Worm (Caenorhabditis elegans) whole organism, L1 larva: ENCODE results near the gene B0361.9.

Experiments
- C04F5.9 ChIP-seq: sonication (generic microtip); optimal IDR thresholded peaks from 2 replicates; lab custom pipeline; 2016; ENCODE audit warnings: missing genetic modification characterization, missing compliant biosample characterization
- C16A3.4 ChIP-seq: fragments of 150-350 bp; optimal IDR thresholded peaks from 2 replicates; lab custom pipeline; 2014; ENCODE audit warnings: missing biosample characterization, missing genetic modification characterization
- alr-1 ChIP-seq: fragments of 200-800 bp; sonication (Bioruptor generic); optimal IDR thresholded peaks from 2 replicates; lab custom pipeline; 2018; ENCODE audit warnings: borderline replicate concordance, mild to moderate bottlenecking, missing genetic modification characterization, missing compliant biosample characterization
- aly-2 ChIP-seq: fragments of 150-350 bp; optimal IDR thresholded peaks from 2 replicates; lab custom pipeline; 2014; ENCODE audit warnings: missing biosample characterization, missing genetic modification characterization
- blmp-1 ChIP-seq: fragments of 150-350 bp; optimal IDR thresholded peaks from 2 replicates; lab custom pipeline; 2014; ENCODE audit warnings: missing biosample characterization, missing genetic modification characterization
- ceh-88 ChIP-seq: fragments of 200-800 bp; sonication (Bioruptor generic); IDR thresholded peaks from 2 replicates; pipeline ENCODE4 v1.3.6; 2022; ENCODE audit warnings: missing genetic modification characterization, missing compliant biosample characterization
- ces-1 ChIP-seq: fragments of 150-350 bp; optimal IDR thresholded peaks from 2 replicates; lab custom pipeline; 2014; ENCODE audit warnings: missing biosample characterization, missing genetic modification reagents, missing genetic modification characterization
- dpl-1 ChIP-seq, 3 experiments: fragments of 150-350 bp in 2 of 3; sonication (generic microtip) in 1 of 3; optimal IDR thresholded peaks; 2 replicates each; lab custom pipeline; 2014 to 2017; ENCODE audit warnings: missing biosample characterization in 3 of 3, missing genetic modification characterization in 3 of 3, missing genetic modification reagents in 3 of 3
- dsc-1 ChIP-seq: sonication (generic microtip); optimal IDR thresholded peaks from 2 replicates; lab custom pipeline; 2016; ENCODE audit warnings: mild to moderate bottlenecking, missing genetic modification characterization, missing compliant biosample characterization
- efl-1 ChIP-seq, 4 experiments: fragments of 150-350 bp; optimal IDR thresholded peaks in 3 of 4; peaks in 1 of 4; 1 replicate in 1 of 4; 2 replicates in 3 of 4; lab custom pipeline; 2014; ENCODE audit warnings: missing biosample characterization in 2 of 4, missing genetic modification characterization in 2 of 4, missing genetic modification reagents in 2 of 4
- efl-3 ChIP-seq: fragments of 200-800 bp; sonication (Bioruptor generic); optimal IDR thresholded peaks from 2 replicates; lab custom pipeline; 2018; ENCODE audit warnings: mild to moderate bottlenecking, missing genetic modification characterization, missing compliant biosample characterization
- egl-13 ChIP-seq: sonication (generic microtip); optimal IDR thresholded peaks from 2 replicates; lab custom pipeline; 2016; ENCODE audit warnings: missing genotype, missing genetic modification reagents, missing genetic modification characterization, missing compliant biosample characterization
- elt-2 ChIP-seq: sonication (generic microtip); optimal IDR thresholded peaks from 2 replicates; lab custom pipeline; 2016; ENCODE audit warnings: missing genetic modification characterization, mild to moderate bottlenecking, inconsistent platforms, missing compliant biosample characterization, missing genetic modification reagents
- ets-5 ChIP-seq: fragments of 200-800 bp; sonication (Bioruptor generic); IDR thresholded peaks from 2 replicates; pipeline ENCODE4 v1.3.6; 2022; ENCODE audit warnings: missing genetic modification characterization, missing compliant biosample characterization
- fkh-10 ChIP-seq: sonication (generic microtip); optimal IDR thresholded peaks from 2 replicates; lab custom pipeline; 2017; ENCODE audit warnings: missing biosample characterization, missing genetic modification reagents, missing genetic modification characterization
- fkh-4 ChIP-seq: sonication (generic microtip); optimal IDR thresholded peaks from 2 replicates; lab custom pipeline; 2016; ENCODE audit warnings: missing compliant biosample characterization, missing genetic modification characterization, borderline replicate concordance
- grh-1 ChIP-seq: fragments of 200-800 bp; sonication (Bioruptor generic); IDR thresholded peaks from 2 replicates; pipeline ENCODE4 v1.3.6; 2022; ENCODE audit warnings: missing genetic modification reagents, missing genetic modification characterization, missing compliant biosample characterization
- hpl-2 ChIP-seq: fragments of 150-350 bp; optimal IDR thresholded peaks from 2 replicates; lab custom pipeline; 2014; ENCODE audit warnings: missing biosample characterization, missing genetic modification reagents, missing genetic modification characterization
- isw-1 ChIP-seq: fragments of 200-800 bp; sonication (Bioruptor generic); IDR thresholded peaks from 2 replicates; pipeline ENCODE4 v1.3.6; 2022; ENCODE audit warnings: missing genetic modification characterization, missing compliant biosample characterization
- lin-14 ChIP-seq: fragments of 200-800 bp; sonication (Bioruptor generic); optimal IDR thresholded peaks from 2 replicates; lab custom pipeline; 2018; ENCODE audit warnings: mild to moderate bottlenecking, missing genetic modification characterization, moderate library complexity, missing compliant biosample characterization
- lin-15B ChIP-seq: fragments of 150-350 bp; sonication (generic microtip); optimal IDR thresholded peaks from 3 replicates; lab custom pipeline; 2014; ENCODE audit warnings: missing biosample characterization, missing genetic modification characterization
- lin-35 ChIP-seq, 2 experiments: fragments of 150-350 bp; optimal IDR thresholded peaks; 2 replicates each; lab custom pipeline; 2014; ENCODE audit warnings: missing biosample characterization in 2 of 2, missing genetic modification characterization in 2 of 2, missing genetic modification reagents in 2 of 2
- lir-3 ChIP-seq: sonication (generic microtip); optimal IDR thresholded peaks from 2 replicates; lab custom pipeline; 2016; ENCODE audit warnings: mild to moderate bottlenecking, missing genetic modification characterization, moderate library complexity, missing compliant biosample characterization; ENCODE audit not compliant: poor library complexity
- lsy-2 ChIP-seq, 2 experiments: fragments of 150-350 bp; optimal IDR thresholded peaks; 2 replicates each; lab custom pipeline; 2014; ENCODE audit warnings: missing biosample characterization in 2 of 2, missing genetic modification characterization in 2 of 2
- mep-1 ChIP-seq: fragments of 150-350 bp; optimal IDR thresholded peaks from 2 replicates; lab custom pipeline; 2014; ENCODE audit warnings: missing biosample characterization, missing genetic modification characterization
- nhr-11 ChIP-seq: fragments of 150-350 bp; optimal IDR thresholded peaks from 2 replicates; lab custom pipeline; 2014; ENCODE audit warnings: missing biosample characterization, missing genetic modification characterization
- nhr-12 ChIP-seq: sonication (generic microtip); optimal IDR thresholded peaks from 2 replicates; lab custom pipeline; 2017; ENCODE audit warnings: missing biosample characterization, missing genetic modification characterization
- nhr-19 ChIP-seq: fragments of 200-800 bp; sonication (Bioruptor generic); conservative IDR thresholded peaks from 2 replicates; pipeline ENCODE4 v1.3.6; 2022; ENCODE audit warnings: missing genetic modification characterization, missing compliant biosample characterization
- nhr-28 ChIP-seq: fragments of 150-350 bp; optimal IDR thresholded peaks from 2 replicates; lab custom pipeline; 2014; ENCODE audit warnings: missing biosample characterization, missing genetic modification characterization
- nhr-71 ChIP-seq: sonication (generic microtip); optimal IDR thresholded peaks from 2 replicates; lab custom pipeline; 2016; ENCODE audit warnings: mild to moderate bottlenecking, missing genetic modification characterization, moderate library complexity, missing compliant biosample characterization
- nhr-77 ChIP-seq: fragments of 150-350 bp; optimal IDR thresholded peaks from 2 replicates; lab custom pipeline; 2014; ENCODE audit warnings: missing biosample characterization, missing genetic modification characterization
- nhr-85 ChIP-seq: sonication (generic microtip); peaks from one replicate; lab custom pipeline; 2016; ENCODE audit warnings: missing genetic modification characterization, inconsistent platforms, missing compliant biosample characterization
- rnt-1 ChIP-seq: sonication (generic microtip); optimal IDR thresholded peaks from 2 replicates; lab custom pipeline; 2016; ENCODE audit warnings: mild to moderate bottlenecking, missing genetic modification characterization, moderate library complexity, missing compliant biosample characterization
- skn-1 ChIP-seq: fragments of 150-350 bp; optimal IDR thresholded peaks from 2 replicates; lab custom pipeline; 2014; ENCODE audit warnings: missing biosample characterization, missing genetic modification characterization
- snu-23 ChIP-seq: sonication (generic microtip); optimal IDR thresholded peaks from 2 replicates; lab custom pipeline; 2016; ENCODE audit warnings: missing genetic modification characterization, missing compliant biosample characterization
- sox-4 ChIP-seq: sonication (generic microtip); optimal IDR thresholded peaks from 2 replicates; lab custom pipeline; 2016; ENCODE audit warnings: missing genetic modification characterization, missing compliant biosample characterization
- sup-37 ChIP-seq: fragments of 200-800 bp; sonication (Bioruptor generic); optimal IDR thresholded peaks from 2 replicates; lab custom pipeline; 2018; ENCODE audit warnings: mild to moderate bottlenecking, missing genetic modification characterization, missing compliant biosample characterization
- swsn-7 ChIP-seq: sonication (generic microtip); optimal IDR thresholded peaks from 2 replicates; lab custom pipeline; 2016; ENCODE audit warnings: missing genetic modification characterization, missing compliant biosample characterization
- tbx-2 ChIP-seq: sonication (generic microtip); optimal IDR thresholded peaks from 2 replicates; lab custom pipeline; 2016; ENCODE audit warnings: missing genetic modification characterization, missing compliant biosample characterization
- unc-30 ChIP-seq: sonication (generic microtip); optimal IDR thresholded peaks from 2 replicates; lab custom pipeline; 2017; ENCODE audit warnings: missing biosample characterization, missing genetic modification characterization
- unc-62 ChIP-seq: fragments of 150-350 bp; optimal IDR thresholded peaks from 2 replicates; lab custom pipeline; 2014; ENCODE audit warnings: missing biosample characterization, missing genetic modification reagents, missing genetic modification characterization
- unc-86 ChIP-seq: sonication (generic microtip); optimal IDR thresholded peaks from 2 replicates; lab custom pipeline; 2016; ENCODE audit warnings: missing genetic modification characterization, missing compliant biosample characterization
- unc-98 ChIP-seq: fragments of 200-800 bp; sonication (Bioruptor generic); IDR thresholded peaks from 2 replicates; pipeline ENCODE4 v1.3.6; 2022; ENCODE audit warnings: missing genetic modification characterization, missing compliant biosample characterization
- vab-15 ChIP-seq: sonication (generic microtip); optimal IDR thresholded peaks from 2 replicates; lab custom pipeline; 2017; ENCODE audit warnings: missing genotype, mild to moderate bottlenecking, missing genetic modification characterization, missing compliant biosample characterization
- zag-1 ChIP-seq: fragments of 150-350 bp; optimal IDR thresholded peaks from 2 replicates; lab custom pipeline; 2014; ENCODE audit warnings: missing biosample characterization, missing genetic modification characterization

The B0361.9 gene

DNA sequence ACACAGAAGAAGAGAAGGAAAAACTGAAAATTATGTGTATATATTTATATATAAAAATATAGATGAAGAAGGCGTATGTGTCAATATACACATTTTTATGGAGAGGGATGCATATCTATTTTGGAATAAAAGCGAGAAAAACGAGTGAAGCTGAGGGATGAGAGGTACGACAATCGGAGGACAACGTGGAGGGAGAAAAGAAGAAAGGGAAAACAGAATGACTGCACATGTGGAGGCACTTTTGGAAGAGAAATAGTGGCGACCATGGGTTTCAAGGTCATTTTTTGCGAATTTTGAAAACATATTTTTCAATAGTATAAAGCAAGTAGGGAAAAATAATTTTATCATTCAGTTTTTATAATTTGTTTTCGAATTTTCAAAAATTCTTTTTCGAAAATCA, 6.9 kb downstream of the B0361.9 start:
- TF ChIP-seq grh-1 (no peak), aly-2 (tag; lab: Kevin White, UChicago) (no peak), sox-4 (tag; lab: Kevin White, UChicago) (no peak), ces-1 (no peak), nhr-85 (tag; lab: Kevin White, UChicago) (no peak), zag-1 (tag; lab: Kevin White, UChicago) (no peak), C04F5.9 (tag; lab: Kevin White, UChicago) (no peak), fkh-4 (tag; lab: Kevin White, UChicago) (no peak), elt-2 (tag; lab: Kevin White, UChicago) (no peak), hpl-2 (GFP tag; lab: Kevin White, UChicago) (no peak), vab-15 (tag; lab: Kevin White, UChicago) (no peak), skn-1 (tag; lab: Kevin White, UChicago) (peak; percentile 49), efl-3 (no peak), lsy-2 (tag; optimal IDR thresholded peaks at IDR 0.05; lab: Kevin White, UChicago) (peak in 1 of 2 experiments; percentile 28), nhr-11 (tag; lab: Kevin White, UChicago) (no peak), unc-30 (no peak), C16A3.4 (tag; lab: Kevin White, UChicago) (peak; percentile 22), mep-1 (peak; percentile 69), nhr-19 (GFP tag; lab: Robert Waterston, UW) (no peak), sup-37 (no peak), tbx-2 (no peak), lir-3 (no peak), efl-1 (optimal IDR thresholded peaks at IDR 0.05; lab: Kevin White, UChicago) (peak in 1 of 2 experiments; percentile 5), efl-1 (GFP tag; optimal IDR thresholded peaks at IDR 0.05 in 1 of 2; lab: Kevin White, UChicago) (no peak), snu-23 (GFP tag; lab: Kevin White, UChicago) (peak; percentile 10), lin-35 (GFP tag; optimal IDR thresholded peaks at IDR 0.05; lab: Kevin White, UChicago) (peak; percentile 22 to 33), dpl-1 (GFP tag; optimal IDR thresholded peaks at IDR 0.05; lab: Kevin White, UChicago) (peak in 1 of 3 experiments; percentile 32), blmp-1 (tag; lab: Kevin White, UChicago) (peak; percentile 98), fkh-10 (GFP tag; lab: Kevin White, UChicago) (no peak), lin-14 (peak; percentile 61), swsn-7 (tag; lab: Kevin White, UChicago) (no peak), nhr-28 (tag; lab: Kevin White, UChicago) (no peak), dsc-1 (tag; lab: Kevin White, UChicago) (no peak), nhr-77 (no peak), ets-5 (GFP tag; lab: Robert Waterston, UW) (no peak), nhr-12 (tag; lab: Kevin White, UChicago) (no peak), isw-1 (GFP tag; lab: Robert Waterston, UW) (no peak), alr-1 (tag; lab: Kevin White, UChicago) (no peak), unc-98 (GFP tag; lab: Robert Waterston, UW) (no peak), unc-62 (GFP tag; lab: Kevin White, UChicago) (no peak), rnt-1 (peak; percentile 4), unc-86 (tag; lab: Kevin White, UChicago) (no peak), ceh-88 (no peak)

ce11 chrIII:7291216-7291615, 8.2 kb downstream of the B0361.9 start:
- TF ChIP-seq lin-14 (peak; percentile 51), nhr-28 (tag; lab: Kevin White, UChicago) (no peak), egl-13 (tag; lab: Kevin White, UChicago) (no peak), nhr-71 (tag; lab: Kevin White, UChicago) (peak; percentile 16), lsy-2 (tag; optimal IDR thresholded peaks at IDR 0.05; lab: Kevin White, UChicago) (peak in 1 of 2 experiments; percentile 4), lin-15B (tag; lab: Kevin White, UChicago) (no peak), dsc-1 (tag; lab: Kevin White, UChicago) (peak; percentile 12), blmp-1 (tag; lab: Kevin White, UChicago) (peak; percentile 17), snu-23 (GFP tag; lab: Kevin White, UChicago) (peak; percentile 9)
